Worm (Caenorhabditis elegans) whole organism, L1 larva: ENCODE results near the gene C12D5.5.

Experiments
- efl-1 ChIP-seq, 4 experiments: fragments of 150-350 bp; optimal IDR thresholded peaks in 3 of 4; peaks in 1 of 4; 1 replicate in 1 of 4; 2 replicates in 3 of 4; lab custom pipeline; 2014; ENCODE audit warnings: missing biosample characterization in 2 of 4, missing genetic modification characterization in 2 of 4, missing genetic modification reagents in 2 of 4
- nhr-84 ChIP-seq: sonication (generic microtip); optimal IDR thresholded peaks from 2 replicates; lab custom pipeline; 2017; ENCODE audit warnings: missing biosample characterization, missing genetic modification characterization
- tbx-2 ChIP-seq: sonication (generic microtip); optimal IDR thresholded peaks from 2 replicates; lab custom pipeline; 2016; ENCODE audit warnings: missing genetic modification characterization, missing compliant biosample characterization
- unc-30 ChIP-seq: sonication (generic microtip); optimal IDR thresholded peaks from 2 replicates; lab custom pipeline; 2017; ENCODE audit warnings: missing biosample characterization, missing genetic modification characterization
- unc-62 ChIP-seq: fragments of 150-350 bp; optimal IDR thresholded peaks from 2 replicates; lab custom pipeline; 2014; ENCODE audit warnings: missing biosample characterization, missing genetic modification reagents, missing genetic modification characterization

DNA sequence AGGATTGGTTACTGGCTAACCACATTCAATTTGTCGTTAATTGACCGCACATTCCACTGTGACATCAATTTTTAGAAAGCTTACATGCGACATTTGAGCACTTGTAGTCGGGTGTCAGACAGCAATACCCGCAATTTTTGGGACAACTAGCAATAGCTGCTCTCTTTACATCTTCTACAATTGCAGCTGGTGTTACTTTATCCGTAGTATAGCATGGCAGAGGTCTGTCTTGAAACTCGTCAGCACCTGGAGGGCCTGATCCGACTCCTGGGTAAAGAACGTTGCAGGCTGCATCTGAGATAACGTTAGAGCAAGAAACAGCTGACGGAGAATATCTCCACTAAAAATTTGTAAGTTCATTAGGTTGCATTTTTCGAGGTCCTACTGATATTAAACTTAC lies 28.7 kb upstream of the C12D5.5 start:
- TF ChIP-seq efl-1 (optimal IDR thresholded peaks at IDR 0.05; lab: Kevin White, UChicago) (no peak), efl-1 (GFP tag; optimal IDR thresholded peaks at IDR 0.05 in 1 of 2; lab: Kevin White, UChicago) (no peak), tbx-2 (tag; lab: Kevin White, UChicago) (no peak), unc-30 (tag; lab: Kevin White, UChicago) (no peak), nhr-84 (no peak), unc-62 (GFP tag; lab: Kevin White, UChicago) (no peak)
